Fruit fly (Drosophila melanogaster) whole organism: ENCODE results near the gene bsf.

Experiments used
- CG8478 ChIP-seq: fragments of >200 bp; optimal IDR thresholded peaks from 2 replicates; lab custom pipeline; 2018; ENCODE audit warnings: inconsistent platforms
- Dll ChIP-seq: fragments of >200 bp; optimal IDR thresholded peaks from 2 replicates; lab custom pipeline; 2017
- EcR ChIP-seq, 2 experiments: fragments of >200 bp; optimal IDR thresholded peaks; 2 replicates each; lab custom pipeline; 2017; ENCODE audit warnings: missing biosample characterization in 2 of 2, missing genetic modification characterization in 2 of 2, missing genetic modification reagents in 2 of 2
- pan ChIP-seq: fragments of >200 bp; optimal IDR thresholded peaks from 2 replicates; lab custom pipeline; 2017
- psq ChIP-seq: fragments of >200 bp; optimal IDR thresholded peaks from 2 replicates; lab custom pipeline; 2017
- usp ChIP-seq: fragments of >200 bp; optimal IDR thresholded peaks from 2 replicates; lab custom pipeline; 2017; ENCODE audit warnings: missing biosample characterization, missing genetic modification characterization, mixed read lengths

The bsf gene

DNA sequence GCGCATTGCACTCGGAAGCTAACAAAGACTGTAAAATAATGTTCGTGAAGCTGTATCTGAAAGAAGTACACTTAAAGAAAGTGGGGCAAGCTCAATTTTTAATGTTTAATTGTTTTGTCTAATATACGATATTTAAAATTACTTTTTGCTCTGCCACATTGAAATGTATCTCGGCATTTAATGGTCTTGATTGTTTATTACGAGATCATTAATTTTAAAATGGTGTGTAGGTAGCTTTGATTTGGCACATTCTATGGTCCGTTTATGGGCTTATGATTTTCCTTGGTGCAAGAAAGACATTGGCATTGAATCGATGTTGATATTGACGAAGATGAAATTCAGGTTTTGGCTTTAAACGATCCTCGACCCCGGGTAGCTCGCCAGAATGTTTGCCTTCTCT, 9.2 kb upstream of the bsf start:
- TF ChIP-seq CG8478 (lab: Kevin White, UChicago) (no peak), pan (lab: Kevin White, UChicago) (no peak), psq (lab: Kevin White, UChicago) (no peak), EcR (GFP tag; optimal IDR thresholded peaks at IDR 0.05; lab: Kevin White, UChicago) (no peak), usp (GFP tag; lab: Kevin White, UChicago) (no peak), Dll (no peak)

DNA sequence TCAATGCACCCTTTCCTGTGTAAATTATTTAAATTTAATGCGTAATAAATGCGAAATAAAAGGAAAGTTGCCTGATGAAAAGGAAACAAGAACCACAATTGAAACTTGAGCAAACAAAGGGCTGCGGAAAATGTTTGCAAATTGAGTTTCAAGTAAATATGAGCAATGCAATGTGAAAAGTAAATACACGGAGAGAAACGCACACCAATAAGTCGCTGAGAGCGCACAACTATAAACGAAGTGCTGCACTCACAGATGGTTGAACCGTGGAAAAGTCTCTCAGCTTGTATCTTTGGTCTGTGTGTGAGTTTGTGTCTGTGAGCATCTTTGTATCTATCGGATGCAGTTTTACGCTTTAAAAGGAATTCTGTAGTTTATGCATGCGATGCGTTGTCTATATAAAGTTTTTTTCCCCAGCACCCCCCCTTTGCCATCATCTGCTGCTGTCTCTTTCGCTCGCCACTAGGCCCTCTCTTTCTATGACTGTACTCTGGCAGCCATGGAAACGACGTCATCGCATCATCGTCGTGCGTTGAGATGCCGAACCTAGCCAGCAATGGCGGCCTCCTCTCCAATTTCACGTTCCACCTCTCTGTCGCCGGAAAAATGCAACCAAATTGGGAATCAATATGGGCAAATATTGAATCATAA, 5.4 kb upstream of the bsf start:
- TF ChIP-seq EcR (GFP tag; optimal IDR thresholded peaks at IDR 0.05; lab: Kevin White, UChicago), result peak in 1 of 2 experiments; percentile 84
- no peak for TF ChIP-seq pan (lab: Kevin White, UChicago)

DNA sequence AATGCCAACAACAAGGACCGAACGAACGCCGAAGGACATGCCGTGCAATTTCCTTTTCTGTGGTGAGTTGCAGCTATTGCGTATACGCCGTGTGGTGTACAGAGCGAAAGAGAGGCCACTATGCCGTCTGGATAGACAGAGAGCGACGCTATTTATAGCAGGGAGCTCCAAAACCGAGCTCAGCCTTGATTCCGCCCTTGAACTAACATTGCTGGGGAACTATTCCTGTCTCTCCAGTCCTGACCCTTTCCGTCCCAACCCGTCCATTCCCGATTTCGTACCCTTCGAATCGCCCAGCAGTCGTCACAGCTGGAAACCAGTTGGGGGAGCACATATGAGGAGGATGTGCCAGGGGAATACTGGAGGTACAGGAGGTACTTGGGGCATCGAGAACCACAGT, 4.1 kb upstream of the bsf start:
- TF ChIP-seq usp (GFP tag; lab: Kevin White, UChicago) (no peak), Dll (no peak), EcR (GFP tag; optimal IDR thresholded peaks at IDR 0.05; lab: Kevin White, UChicago) (peak in 1 of 2 experiments; percentile 41), pan (lab: Kevin White, UChicago) (no peak), CG8478 (lab: Kevin White, UChicago) (no peak), psq (lab: Kevin White, UChicago) (no peak)

DNA sequence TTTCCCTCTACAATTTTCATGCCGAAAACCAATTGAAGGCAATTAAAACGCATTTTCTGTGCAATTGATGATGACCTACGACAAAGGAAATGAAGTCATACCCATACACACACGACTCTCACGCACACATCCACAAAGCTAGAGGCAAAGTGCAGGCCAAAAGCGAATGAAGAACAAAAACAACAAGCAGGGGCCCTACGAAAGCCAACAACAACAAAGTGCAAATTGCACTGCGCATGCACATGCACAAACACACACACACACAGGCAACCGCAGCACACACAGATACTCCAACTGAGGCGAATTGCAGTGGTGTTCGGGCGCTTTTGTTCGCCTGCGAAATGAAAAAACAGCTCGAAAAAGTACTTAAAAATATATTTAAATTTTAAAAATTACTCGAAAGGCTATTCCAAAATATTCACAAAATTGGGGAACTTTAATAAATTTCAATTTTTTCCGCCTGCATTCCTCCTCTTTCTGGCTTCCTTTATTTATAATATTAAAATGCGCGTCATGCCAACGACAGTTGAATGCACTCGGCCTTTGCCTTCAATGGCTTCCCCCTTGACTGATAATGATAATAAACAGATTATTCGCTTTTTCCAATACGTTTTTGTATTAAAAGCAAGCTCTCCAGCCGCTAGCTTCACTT, 2.7 kb upstream of the bsf start:
- TF ChIP-seq CG8478 (lab: Kevin White, UChicago) (no peak), EcR (GFP tag; optimal IDR thresholded peaks at IDR 0.05; lab: Kevin White, UChicago) (peak in 1 of 2 experiments; percentile 31)

DNA sequence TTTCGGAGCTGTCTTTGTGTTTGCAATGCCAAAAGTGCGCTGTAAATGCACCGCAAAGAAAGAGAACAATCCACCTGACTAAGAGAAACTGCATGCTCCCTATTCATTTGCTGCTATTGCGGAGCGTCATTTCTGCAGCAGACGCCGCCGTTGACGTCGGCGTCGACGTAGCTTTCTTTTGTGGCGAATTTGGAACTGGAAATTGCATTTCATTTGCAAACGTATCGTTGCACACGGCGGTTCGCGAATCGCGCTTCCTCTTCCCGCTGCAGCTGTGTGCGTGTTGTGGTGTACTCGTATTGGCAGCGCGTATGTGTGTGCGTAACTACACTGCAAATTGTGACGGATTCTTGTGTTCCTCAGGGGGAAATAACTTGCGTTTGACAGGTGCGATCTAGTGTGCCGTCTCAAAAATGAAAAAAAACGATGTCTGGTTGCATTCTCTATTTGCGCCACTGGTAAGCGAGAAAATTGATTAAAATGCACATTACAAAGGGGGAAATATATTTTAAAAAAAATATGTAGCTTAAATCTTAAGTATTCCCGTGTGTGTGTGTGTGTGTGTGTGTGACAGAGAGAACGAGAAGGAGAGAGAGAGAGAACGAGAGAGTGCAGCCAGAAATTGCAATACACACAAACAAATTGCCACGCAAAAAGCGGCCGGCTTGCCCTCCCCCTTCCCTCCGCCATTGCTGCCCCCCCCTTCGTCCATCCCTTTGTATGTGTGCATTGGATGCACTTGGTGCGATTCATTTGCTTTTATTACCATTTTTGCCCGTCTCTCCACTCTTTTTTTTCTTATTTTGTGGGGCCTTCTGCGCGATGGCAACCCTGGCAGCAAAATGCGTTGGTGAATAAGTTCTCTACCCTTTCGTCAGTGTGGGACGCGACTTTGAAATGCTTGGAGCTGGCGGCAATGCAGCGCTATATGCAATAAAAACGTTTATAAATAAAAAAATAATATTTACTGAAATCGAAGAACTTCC, 1.4 kb upstream of the bsf start:
- TF ChIP-seq EcR (GFP tag; optimal IDR thresholded peaks at IDR 0.05; lab: Kevin White, UChicago) (peak in 1 of 2 experiments; percentile 41), pan (lab: Kevin White, UChicago) (no peak), CG8478 (lab: Kevin White, UChicago) (peak; percentile 86), psq (lab: Kevin White, UChicago) (no peak), usp (GFP tag; lab: Kevin White, UChicago) (no peak), Dll (no peak)

DNA sequence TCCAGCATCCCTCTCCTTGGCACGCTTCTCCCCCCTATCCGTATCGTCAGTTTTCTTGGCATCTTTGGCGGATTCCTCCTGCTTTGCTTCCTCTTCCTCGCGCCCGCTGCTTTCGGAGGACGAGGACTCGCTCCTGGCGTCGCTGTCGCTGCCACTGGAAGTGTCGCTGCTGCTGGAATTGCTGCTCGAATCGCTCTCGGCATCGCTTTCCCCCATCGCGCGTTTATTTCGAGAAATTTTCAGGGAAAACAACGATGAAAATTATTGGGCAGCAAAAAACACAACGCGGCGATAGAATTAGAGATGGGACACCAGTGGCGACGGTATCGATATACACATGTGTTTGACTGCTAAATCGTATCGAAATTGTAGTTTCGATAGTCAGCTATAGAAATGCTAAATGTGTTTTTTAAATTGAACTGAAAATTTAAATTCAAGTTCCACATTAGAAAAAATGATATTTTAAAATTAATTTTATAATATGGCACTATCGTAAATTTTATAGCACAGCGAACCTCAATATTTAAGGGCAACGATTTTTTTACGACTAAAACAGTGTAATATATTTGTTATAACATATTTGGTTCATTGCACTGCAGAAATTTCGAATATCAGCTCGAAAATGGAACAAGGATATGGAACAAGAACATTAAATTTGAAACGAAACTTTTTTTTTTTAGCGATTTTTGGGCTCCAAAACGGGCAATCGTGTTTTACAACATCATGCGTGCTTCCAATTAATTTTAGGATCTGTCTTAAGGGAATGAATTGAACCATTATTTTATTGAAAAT, 5.6 kb downstream of the bsf start, which contains the start of gene ncm:
ncm (minus strand) TSS at position 319 of the 792 bp plus-strand sequence.
- TF ChIP-seq EcR (GFP tag; optimal IDR thresholded peaks at IDR 0.05; lab: Kevin White, UChicago) (no peak), psq (lab: Kevin White, UChicago) (no peak), CG8478 (lab: Kevin White, UChicago) (no peak), Dll (no peak), pan (lab: Kevin White, UChicago) (no peak)

DNA sequence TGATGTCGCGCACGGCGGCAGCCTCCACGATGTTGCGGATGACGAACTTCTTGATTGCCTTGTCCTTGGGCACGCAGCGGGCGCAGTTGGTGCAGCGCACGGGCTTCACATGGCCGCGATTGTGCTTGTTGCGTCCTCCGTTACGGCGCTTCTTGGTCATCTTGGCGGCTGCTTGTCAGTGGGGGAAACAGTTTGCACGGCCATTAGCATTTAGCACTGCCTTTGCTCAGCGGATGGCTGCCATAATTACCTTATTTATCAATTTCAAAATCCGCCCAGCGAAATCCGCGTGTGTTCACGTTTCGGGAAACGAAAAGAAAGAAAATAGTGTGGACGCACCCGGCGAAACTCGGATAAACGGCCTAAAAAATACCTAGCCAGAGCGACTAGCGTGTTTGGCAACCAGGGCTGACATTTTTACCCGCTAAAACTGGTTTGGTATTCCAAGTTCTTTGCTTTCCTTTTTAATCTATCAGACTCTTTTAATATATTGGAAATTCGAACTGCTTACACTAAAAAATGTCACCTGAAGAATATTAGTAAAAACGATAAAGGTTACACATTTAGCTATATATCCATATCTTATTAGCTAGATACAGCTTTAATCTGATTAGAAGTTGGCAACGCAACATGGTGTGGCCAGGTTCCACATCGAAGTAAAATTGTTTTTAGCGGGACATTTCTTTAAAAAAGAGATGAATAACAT, 11.3 kb downstream of the bsf start, which contains the start of gene RpS26:
RpS26 (minus strand) TSS at position 375 of the 706 bp plus-strand sequence.
- no peak for TF ChIP-seq EcR (GFP tag; optimal IDR thresholded peaks at IDR 0.05; lab: Kevin White, UChicago)
- TF ChIP-seq Dll, result no peak
- no peak for TF ChIP-seq CG8478 (lab: Kevin White, UChicago)
- TF ChIP-seq pan (lab: Kevin White, UChicago), result no peak
- no peak for TF ChIP-seq usp (GFP tag; lab: Kevin White, UChicago)
- TF ChIP-seq psq (lab: Kevin White, UChicago), result no peak

DNA sequence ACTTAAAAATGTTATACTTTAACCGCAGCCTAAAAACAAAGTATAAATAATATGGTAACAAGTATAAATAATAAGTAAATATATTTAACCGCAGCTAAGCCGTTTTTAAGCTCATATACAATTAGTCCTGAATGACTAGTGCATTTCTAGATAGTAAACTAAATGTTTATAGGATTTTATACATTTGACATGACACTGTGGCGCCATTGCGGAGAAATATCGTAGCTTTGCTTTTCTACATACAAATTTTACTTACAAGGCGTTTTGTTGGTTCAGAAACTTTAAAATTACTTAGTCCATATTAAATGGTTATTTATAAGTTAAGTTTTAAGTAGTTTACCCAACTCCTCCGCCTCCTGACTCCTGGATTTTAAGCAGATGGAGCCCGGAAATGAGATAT, 13.2 kb downstream of the bsf start:
- TF ChIP-seq pan (lab: Kevin White, UChicago) (no peak), Dll (no peak), EcR (GFP tag; optimal IDR thresholded peaks at IDR 0.05; lab: Kevin White, UChicago) (no peak), usp (GFP tag; lab: Kevin White, UChicago) (no peak), CG8478 (lab: Kevin White, UChicago) (no peak), psq (lab: Kevin White, UChicago) (no peak)
